Worm (Caenorhabditis elegans): ENCODE data around the gene aqp-3.

DNA sequence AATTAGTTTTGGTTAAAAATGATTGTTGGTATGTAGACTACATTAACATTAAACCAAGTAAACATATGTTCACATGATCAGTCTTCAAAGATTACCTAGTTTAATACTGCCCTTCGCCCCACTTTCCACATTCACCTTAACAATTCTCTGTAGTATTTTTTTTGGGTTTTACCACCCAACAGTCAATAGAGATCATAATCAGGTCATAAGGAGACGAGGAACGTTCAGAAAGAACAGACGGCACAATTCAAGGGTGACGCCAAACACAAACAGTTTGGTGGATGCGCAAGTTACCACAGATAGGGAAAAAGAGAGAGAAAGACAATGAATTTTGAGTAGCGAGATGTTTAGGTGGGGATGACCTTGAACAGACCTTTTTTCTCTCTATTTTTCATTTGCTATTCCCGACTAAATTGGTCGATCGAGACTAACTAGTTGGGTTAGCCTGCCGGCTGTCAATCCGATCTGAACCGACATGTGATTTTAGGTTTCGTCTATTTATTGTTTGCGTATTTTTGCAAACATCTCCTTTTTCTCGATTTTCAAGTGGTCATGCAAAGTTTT lies 5.5 kb upstream of the aqp-3 start:
- TF ChIP-seq unc-62 (GFP tag; optimal IDR thresholded peaks at IDR 0.05 in 1 of 2) (peak in 1 of 2 experiments; percentile 95), unc-62 (tag; optimal IDR thresholded peaks at IDR 0.05) (no peak), lsy-2 (tag; optimal IDR thresholded peaks at IDR 0.05) (no peak), nhr-6 (tag; optimal IDR thresholded peaks at IDR 0.05) (no peak), ama-1 (optimal IDR thresholded peaks at IDR 0.05) (no peak), aly-2 (tag; optimal IDR thresholded peaks at IDR 0.05) (no peak), ceh-62 (tag; optimal IDR thresholded peaks at IDR 0.05) (no peak), dmd-9 (GFP tag; IDR thresholded peaks at IDR 0.05) (no peak), hlh-30 (tag; optimal IDR thresholded peaks at IDR 0.05; ENCODE audit: insufficient read depth) (peak; percentile 26), nhr-25 (tag; optimal IDR thresholded peaks at IDR 0.05; ENCODE audit: borderline replicate concordance, insufficient read depth) (peak; percentile 71), nhr-10 (tag; optimal IDR thresholded peaks at IDR 0.05) (no peak)

Measured in whole organism, L4 larva.